Worm (Caenorhabditis elegans) whole organism, L1 larva: Measurements from ENCODE around the gene tkr-3.
"Not testable (repeated sequence)": the region's sequence is repeated elsewhere in the genome, so short reads cannot be mapped to it uniquely, and the experiment has no call there.

Experiments
- C16A3.4 ChIP-seq: fragments of 150-350 bp; optimal IDR thresholded peaks from 2 replicates; lab custom pipeline; 2014; ENCODE audit warnings: missing biosample characterization, missing genetic modification characterization
- Y116A8C.19 ChIP-seq: sonication (generic microtip); optimal IDR thresholded peaks from 2 replicates; lab custom pipeline; 2016; ENCODE audit warnings: missing compliant biosample characterization, missing genetic modification characterization, borderline replicate concordance
- aly-2 ChIP-seq: fragments of 150-350 bp; optimal IDR thresholded peaks from 2 replicates; lab custom pipeline; 2014; ENCODE audit warnings: missing biosample characterization, missing genetic modification characterization
- blmp-1 ChIP-seq: fragments of 150-350 bp; optimal IDR thresholded peaks from 2 replicates; lab custom pipeline; 2014; ENCODE audit warnings: missing biosample characterization, missing genetic modification characterization
- ceh-82 ChIP-seq, 3 experiments: fragments of 150-350 bp in 1 of 3; sonication (generic microtip) in 2 of 3; optimal IDR thresholded peaks; 2 replicates each; lab custom pipeline; 2014 to 2017; ENCODE audit warnings: missing biosample characterization in 3 of 3, missing genetic modification characterization in 3 of 3
- dpl-1 ChIP-seq, 3 experiments: fragments of 150-350 bp in 2 of 3; sonication (generic microtip) in 1 of 3; optimal IDR thresholded peaks; 2 replicates each; lab custom pipeline; 2014 to 2017; ENCODE audit warnings: missing biosample characterization in 3 of 3, missing genetic modification characterization in 3 of 3, missing genetic modification reagents in 3 of 3
- dsc-1 ChIP-seq: sonication (generic microtip); optimal IDR thresholded peaks from 2 replicates; lab custom pipeline; 2016; ENCODE audit warnings: mild to moderate bottlenecking, missing genetic modification characterization, missing compliant biosample characterization
- efl-1 ChIP-seq, 4 experiments: fragments of 150-350 bp; optimal IDR thresholded peaks in 3 of 4; peaks in 1 of 4; 1 replicate in 1 of 4; 2 replicates in 3 of 4; lab custom pipeline; 2014; ENCODE audit warnings: missing biosample characterization in 2 of 4, missing genetic modification characterization in 2 of 4, missing genetic modification reagents in 2 of 4
- efl-3 ChIP-seq: fragments of 200-800 bp; sonication (Bioruptor generic); optimal IDR thresholded peaks from 2 replicates; lab custom pipeline; 2018; ENCODE audit warnings: mild to moderate bottlenecking, missing genetic modification characterization, missing compliant biosample characterization
- egl-13 ChIP-seq: sonication (generic microtip); optimal IDR thresholded peaks from 2 replicates; lab custom pipeline; 2016; ENCODE audit warnings: missing genotype, missing genetic modification reagents, missing genetic modification characterization, missing compliant biosample characterization
- elt-3 ChIP-seq, 6 experiments: fragments of 150-350 bp in 1 of 6; sonication (generic microtip); optimal IDR thresholded peaks; 2 replicates each; lab custom pipeline; 2017 to 2018; ENCODE audit warnings: missing biosample characterization in 6 of 6, missing genetic modification characterization in 6 of 6, inconsistent platforms in 1 of 6
- fkh-4 ChIP-seq: sonication (generic microtip); optimal IDR thresholded peaks from 2 replicates; lab custom pipeline; 2016; ENCODE audit warnings: missing compliant biosample characterization, missing genetic modification characterization, borderline replicate concordance
- grh-1 ChIP-seq: fragments of 200-800 bp; sonication (Bioruptor generic); IDR thresholded peaks from 2 replicates; pipeline ENCODE4 v1.3.6; 2022; ENCODE audit warnings: missing genetic modification reagents, missing genetic modification characterization, missing compliant biosample characterization
- hpl-2 ChIP-seq: fragments of 150-350 bp; optimal IDR thresholded peaks from 2 replicates; lab custom pipeline; 2014; ENCODE audit warnings: missing biosample characterization, missing genetic modification reagents, missing genetic modification characterization
- lin-13 ChIP-seq: fragments of 150-350 bp; optimal IDR thresholded peaks from 2 replicates; lab custom pipeline; 2014; ENCODE audit warnings: missing biosample characterization, missing genetic modification reagents, missing genetic modification characterization
- lin-14 ChIP-seq: fragments of 200-800 bp; sonication (Bioruptor generic); optimal IDR thresholded peaks from 2 replicates; lab custom pipeline; 2018; ENCODE audit warnings: mild to moderate bottlenecking, missing genetic modification characterization, moderate library complexity, missing compliant biosample characterization
- lin-15B ChIP-seq: fragments of 150-350 bp; sonication (generic microtip); optimal IDR thresholded peaks from 3 replicates; lab custom pipeline; 2014; ENCODE audit warnings: missing biosample characterization, missing genetic modification characterization
- lir-3 ChIP-seq: sonication (generic microtip); optimal IDR thresholded peaks from 2 replicates; lab custom pipeline; 2016; ENCODE audit warnings: mild to moderate bottlenecking, missing genetic modification characterization, moderate library complexity, missing compliant biosample characterization; ENCODE audit not compliant: poor library complexity
- lsy-2 ChIP-seq, 2 experiments: fragments of 150-350 bp; optimal IDR thresholded peaks; 2 replicates each; lab custom pipeline; 2014; ENCODE audit warnings: missing biosample characterization in 2 of 2, missing genetic modification characterization in 2 of 2
- mab-9 ChIP-seq: fragments of 200-800 bp; sonication (Bioruptor generic); IDR thresholded peaks from 2 replicates; pipeline ENCODE4 v1.3.6; 2022; ENCODE audit warnings: missing genetic modification reagents, missing genetic modification characterization, missing compliant biosample characterization
- nhr-11 ChIP-seq: fragments of 150-350 bp; optimal IDR thresholded peaks from 2 replicates; lab custom pipeline; 2014; ENCODE audit warnings: missing biosample characterization, missing genetic modification characterization
- nhr-12 ChIP-seq: sonication (generic microtip); optimal IDR thresholded peaks from 2 replicates; lab custom pipeline; 2017; ENCODE audit warnings: missing biosample characterization, missing genetic modification characterization
- nhr-47 ChIP-seq: sonication (generic microtip); optimal IDR thresholded peaks from 2 replicates; lab custom pipeline; 2016; ENCODE audit warnings: mild to moderate bottlenecking, missing genetic modification characterization, moderate library complexity, missing compliant biosample characterization
- nhr-71 ChIP-seq: sonication (generic microtip); optimal IDR thresholded peaks from 2 replicates; lab custom pipeline; 2016; ENCODE audit warnings: mild to moderate bottlenecking, missing genetic modification characterization, moderate library complexity, missing compliant biosample characterization
- nhr-77 ChIP-seq: fragments of 150-350 bp; optimal IDR thresholded peaks from 2 replicates; lab custom pipeline; 2014; ENCODE audit warnings: missing biosample characterization, missing genetic modification characterization
- nhr-85 ChIP-seq: sonication (generic microtip); peaks from one replicate; lab custom pipeline; 2016; ENCODE audit warnings: missing genetic modification characterization, inconsistent platforms, missing compliant biosample characterization
- nhr-90 ChIP-seq: sonication (generic microtip); optimal IDR thresholded peaks from 2 replicates; lab custom pipeline; 2016; ENCODE audit warnings: mild to moderate bottlenecking, missing genetic modification characterization, missing compliant biosample characterization; ENCODE audit not compliant: poor library complexity
- pag-3 ChIP-seq: sonication (generic microtip); optimal IDR thresholded peaks from 2 replicates; lab custom pipeline; 2017; ENCODE audit warnings: missing genetic modification characterization, mild to moderate bottlenecking, missing compliant biosample characterization, antibody characterized with exemption, borderline replicate concordance; ENCODE audit not compliant: insufficient read depth
- rnt-1 ChIP-seq: sonication (generic microtip); optimal IDR thresholded peaks from 2 replicates; lab custom pipeline; 2016; ENCODE audit warnings: mild to moderate bottlenecking, missing genetic modification characterization, moderate library complexity, missing compliant biosample characterization
- snu-23 ChIP-seq: sonication (generic microtip); optimal IDR thresholded peaks from 2 replicates; lab custom pipeline; 2016; ENCODE audit warnings: missing genetic modification characterization, missing compliant biosample characterization
- tlp-1 ChIP-seq: fragments of 150-350 bp; optimal IDR thresholded peaks from 2 replicates; lab custom pipeline; 2014; ENCODE audit warnings: missing biosample characterization, missing genetic modification characterization

The tkr-3 gene

DNA sequence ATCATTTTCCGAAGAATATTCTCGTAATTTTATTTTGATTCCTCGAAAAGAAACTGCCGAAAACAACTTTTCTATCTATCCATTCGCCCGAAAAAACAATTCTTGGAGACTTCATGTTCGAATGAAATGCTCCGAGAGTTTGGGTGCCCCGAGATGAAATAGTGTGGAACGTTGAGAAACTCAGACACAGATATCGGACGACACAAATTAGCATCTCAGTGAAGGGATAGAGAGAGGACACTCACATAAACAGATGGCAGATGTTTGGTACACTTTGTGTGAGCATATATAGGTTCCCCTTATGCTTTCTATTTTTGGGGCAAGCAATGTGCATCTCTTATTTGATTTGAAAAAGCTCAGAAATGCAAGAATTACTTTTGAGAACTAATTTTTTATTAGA is 43.0 kb downstream of the tkr-3 start:
- TF ChIP-seq nhr-71: peak; percentile 35
- TF ChIP-seq dsc-1 (tag; lab: Kevin White, UChicago): peak; percentile 49
- peak; percentile 57 for TF ChIP-seq lin-14 (GFP tag; lab: Kevin White, UChicago)
- peak; percentile 7 for TF ChIP-seq nhr-85
- no peak for TF ChIP-seq nhr-12 (tag; lab: Kevin White, UChicago)

DNA sequence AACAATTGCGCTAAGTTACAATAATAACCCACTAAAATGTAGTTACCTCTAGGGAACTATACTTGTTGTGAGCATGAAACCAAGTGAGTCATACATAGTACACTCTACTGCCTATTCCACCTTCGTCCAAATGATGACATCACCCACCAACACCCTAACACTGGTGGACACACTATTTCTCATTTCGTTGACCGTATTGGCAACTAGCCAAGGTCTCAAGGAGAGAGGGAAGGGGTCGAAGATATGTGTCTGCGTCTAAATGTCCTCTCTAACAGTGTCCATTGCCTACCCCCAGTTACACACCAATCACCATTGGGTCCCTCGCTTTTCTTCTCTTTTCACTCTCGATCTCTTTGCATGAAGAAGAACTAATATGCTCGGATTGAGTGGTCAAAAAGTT is 44.0 kb downstream of the tkr-3 start:
- TF ChIP-seq pag-3 (no peak), lsy-2 (tag; optimal IDR thresholded peaks at IDR 0.05; lab: Kevin White, UChicago) (peak in 1 of 2 experiments; percentile 10), snu-23 (GFP tag; lab: Kevin White, UChicago) (peak; percentile 7), blmp-1 (tag; lab: Kevin White, UChicago) (peak; percentile 68), efl-3 (no peak), lin-15B (tag; lab: Kevin White, UChicago) (no peak), tlp-1 (tag; lab: Kevin White, UChicago) (no peak), mab-9 (GFP tag; lab: Robert Waterston, UW) (no peak), nhr-85 (peak; percentile 33), lin-13 (no peak), elt-3 (tag; optimal IDR thresholded peaks at IDR 0.05; lab: Kevin White, UChicago) (no peak), lin-14 (GFP tag; lab: Kevin White, UChicago) (peak; percentile 14), nhr-47 (tag; lab: Kevin White, UChicago) (no peak), Y116A8C.19 (tag; lab: Kevin White, UChicago) (no peak)

DNA sequence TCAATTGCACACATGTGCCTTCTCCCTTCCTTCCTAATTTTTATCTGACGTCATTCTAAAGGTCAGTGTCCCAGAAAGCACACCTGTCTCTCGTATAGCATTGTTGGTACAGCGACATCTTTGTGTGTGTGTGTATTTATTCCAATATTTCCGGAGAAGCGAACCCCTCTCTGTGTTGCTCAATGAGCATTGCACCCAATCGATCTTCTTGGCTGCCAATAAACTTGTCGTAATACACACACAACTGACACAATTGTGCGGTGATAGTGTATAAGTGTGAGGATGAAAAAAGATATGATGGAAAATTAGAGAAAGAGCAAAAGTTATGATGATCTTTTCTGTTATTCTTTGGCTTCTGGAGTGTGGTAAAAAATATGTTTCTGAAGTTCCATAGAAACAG is 45.3 kb downstream of the tkr-3 start:
- TF ChIP-seq lin-14 (GFP tag; lab: Kevin White, UChicago): peak; percentile 3
- TF ChIP-seq fkh-4 (tag; lab: Kevin White, UChicago): no peak
- TF ChIP-seq dpl-1 (GFP tag; optimal IDR thresholded peaks at IDR 0.05; lab: Kevin White, UChicago): no peak
- no peak for TF ChIP-seq efl-1 (optimal IDR thresholded peaks at IDR 0.05; lab: Kevin White, UChicago)
- TF ChIP-seq efl-1 (GFP tag; optimal IDR thresholded peaks at IDR 0.05 in 1 of 2; lab: Kevin White, UChicago): peak in 1 of 2 experiments; percentile 9
- no peak for TF ChIP-seq nhr-11
- no peak for TF ChIP-seq C16A3.4
- TF ChIP-seq lir-3 (tag; lab: Kevin White, UChicago): no peak
- no peak for TF ChIP-seq rnt-1 (tag; lab: Kevin White, UChicago)
- no peak for TF ChIP-seq nhr-90 (tag; lab: Kevin White, UChicago)

DNA sequence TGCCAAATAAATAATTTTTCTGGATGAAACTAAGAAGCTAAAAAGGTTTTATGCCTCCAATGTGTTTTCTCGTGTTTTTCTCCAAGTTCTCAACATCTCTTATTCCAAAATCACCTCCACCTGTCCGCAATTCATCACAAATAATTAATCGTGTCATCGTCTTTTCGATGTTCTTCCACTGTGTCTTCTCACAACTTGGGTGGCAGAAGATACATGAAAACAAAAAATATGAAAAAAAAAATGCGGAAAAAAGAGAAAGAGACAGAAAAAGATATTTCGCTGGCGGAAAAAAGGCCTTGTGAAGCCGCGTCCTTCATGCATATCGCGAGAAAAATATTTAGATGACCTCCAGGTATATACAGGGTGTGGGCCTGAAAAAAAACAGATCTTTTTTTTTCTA is 48.1 kb downstream of the tkr-3 start:
- TF ChIP-seq dpl-1 (GFP tag; optimal IDR thresholded peaks at IDR 0.05; lab: Kevin White, UChicago) (no peak), blmp-1 (tag; lab: Kevin White, UChicago) (peak; percentile 36), nhr-85 (peak; percentile 54), lin-14 (GFP tag; lab: Kevin White, UChicago) (peak; percentile 61)

DNA sequence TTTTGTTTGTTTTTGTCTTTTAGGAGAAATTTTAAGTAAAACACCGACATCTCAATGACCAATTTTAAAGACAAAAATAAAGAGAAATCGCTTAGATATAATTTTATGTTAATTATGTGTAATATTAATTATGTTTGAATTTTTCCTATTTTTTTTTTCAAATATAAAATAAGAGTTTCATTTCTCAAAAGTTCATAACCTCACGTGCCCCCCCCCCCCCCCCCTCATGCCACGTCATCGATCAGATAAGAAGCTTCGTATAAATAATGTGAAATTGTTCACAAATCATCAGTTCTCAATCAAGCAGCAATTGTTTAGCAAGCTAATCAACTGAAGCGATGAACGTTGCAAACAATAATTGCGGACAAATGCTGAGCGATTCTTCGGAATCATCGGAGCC is 51.3 kb downstream of the tkr-3 start, which contains the start of gene C02B10.6:
TSS of gene C02B10.6 (plus strand) at position 301 of the 400 bp plus-strand sequence.
- TF ChIP-seq hpl-2 (GFP tag; lab: Kevin White, UChicago); aly-2 (tag; lab: Kevin White, UChicago); nhr-77 (tag; lab: Kevin White, UChicago): not testable (repeated sequence)
- TF ChIP-seq, all 84 proteins: peak for 0; not testable (repeated sequence) for 84

DNA sequence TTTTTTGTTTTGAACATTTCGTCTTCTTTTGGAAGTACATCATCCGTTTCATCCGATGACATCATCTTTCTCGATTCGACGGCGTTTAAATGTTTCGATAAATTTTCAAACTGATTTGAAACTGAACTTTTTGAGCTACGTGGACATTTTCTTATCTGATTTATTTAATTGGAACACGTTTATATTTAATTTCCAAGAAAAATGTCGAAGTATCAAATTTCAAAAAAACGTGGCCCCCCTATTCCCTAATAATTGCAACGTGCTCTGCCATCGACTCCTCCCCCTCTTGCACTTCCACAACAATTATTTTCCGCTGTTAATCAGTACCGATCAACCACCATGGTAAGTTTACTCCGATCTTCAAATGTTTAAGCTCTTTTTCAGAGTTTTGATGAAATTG is 53.4 kb downstream of the tkr-3 start, which contains the start of the genes R13H9.6 and rmd-6:
TSS of gene R13H9.6 (minus strand) at position 101 of the 400 bp plus-strand sequence.
TSS of gene rmd-6 (plus strand) at position 305 of the 400 bp plus-strand sequence.
- not testable (repeated sequence) for TF ChIP-seq egl-13 (tag; lab: Kevin White, UChicago); grh-1 (GFP tag; lab: Robert Waterston, UW); ceh-82 (tag; optimal IDR thresholded peaks at IDR 0.05; lab: Kevin White, UChicago)
